Fruit fly (Drosophila melanogaster) whole organism, embryonic: ENCODE results near the gene galla-2.

Experiments used
- B-H2 ChIP-seq: fragments of 200-800 bp; sonication (Bioruptor generic); optimal IDR thresholded peaks from 2 replicates; lab custom pipeline; 2018; ENCODE audit warnings: missing biosample characterization, mild to moderate bottlenecking, missing genetic modification characterization
- CG11696 ChIP-seq: fragments of 200-800 bp; sonication (Bioruptor generic); IDR thresholded peaks from 2 replicates; pipeline ENCODE4 v1.3.6; 2022; ENCODE audit warnings: missing biosample characterization, missing genetic modification characterization
- CG12744 ChIP-seq: fragments of 200-800 bp; sonication (Bioruptor generic); optimal IDR thresholded peaks from 2 replicates; lab custom pipeline; 2016; ENCODE audit warnings: missing biosample characterization, missing genetic modification characterization
- CG14667 ChIP-seq: fragments of 200-800 bp; sonication (Bioruptor generic); IDR thresholded peaks from 2 replicates; pipeline ENCODE4 v1.3.6; 2022; ENCODE audit warnings: missing biosample characterization, missing genetic modification characterization
- CG15479 ChIP-seq: fragments of 200-800 bp; sonication (Bioruptor generic); optimal IDR thresholded peaks from 3 replicates; lab custom pipeline; 2019; ENCODE audit warnings: missing biosample characterization, mild to moderate bottlenecking, missing genetic modification characterization, moderate library complexity
- CG17385 ChIP-seq: fragments of 200-800 bp; sonication (Bioruptor generic); optimal IDR thresholded peaks from 3 replicates; lab custom pipeline; 2018; ENCODE audit warnings: missing biosample characterization, mild to moderate bottlenecking, missing genetic modification characterization
- CG18011 ChIP-seq: fragments of 200-800 bp; sonication (Bioruptor generic); optimal IDR thresholded peaks from 2 replicates; lab custom pipeline; 2017; ENCODE audit warnings: missing biosample characterization, missing genetic modification characterization, mild to moderate bottlenecking, moderate library complexity, missing genotype
- CG31224 ChIP-seq: fragments of 200-800 bp; sonication (Bioruptor generic); IDR thresholded peaks from 2 replicates; pipeline ENCODE4 v1.3.6; 2022; ENCODE audit warnings: missing biosample characterization, missing genetic modification characterization
- CG32772 ChIP-seq: fragments of 200-800 bp; sonication (Bioruptor generic); IDR thresholded peaks from 2 replicates; pipeline ENCODE4 v1.3.6; 2022; ENCODE audit warnings: missing biosample characterization, missing genetic modification characterization
- CG42726 ChIP-seq: fragments of 200-800 bp; sonication (Bioruptor generic); IDR thresholded peaks from 2 replicates; pipeline ENCODE4 v1.3.6; 2022; ENCODE audit warnings: missing biosample characterization, missing genetic modification characterization; ENCODE audit not compliant: partially characterized antibody
- CG7271 ChIP-seq: fragments of 200-800 bp; sonication (Bioruptor generic); optimal IDR thresholded peaks from 2 replicates; lab custom pipeline; 2018; ENCODE audit warnings: missing biosample characterization, mild to moderate bottlenecking, missing genetic modification characterization, moderate library complexity
- CG7786 ChIP-seq: fragments of 200-800 bp; sonication (Bioruptor generic); optimal IDR thresholded peaks from 2 replicates; lab custom pipeline; 2016; ENCODE audit warnings: missing biosample characterization, missing genetic modification characterization
- CG8290 ChIP-seq, 3 experiments: fragments of 200-800 bp; sonication (Bioruptor generic); optimal IDR thresholded peaks; 2 replicates each; lab custom pipeline; 2016 to 2019; ENCODE audit warnings: missing biosample characterization in 3 of 3, missing genetic modification characterization in 3 of 3, mild to moderate bottlenecking in 2 of 3, moderate library complexity in 1 of 3
- CG9876 ChIP-seq: fragments of 200-800 bp; sonication (Bioruptor generic); optimal IDR thresholded peaks from 2 replicates; lab custom pipeline; 2016; ENCODE audit warnings: missing biosample characterization, missing genetic modification characterization
- Dek ChIP-seq: fragments of 200-800 bp; sonication (Bioruptor generic); optimal IDR thresholded peaks from 3 replicates; lab custom pipeline; 2019; ENCODE audit warnings: missing biosample characterization, mild to moderate bottlenecking, missing genetic modification characterization, moderate library complexity
- Dip2 ChIP-seq: fragments of 200-800 bp; sonication (Bioruptor generic); IDR thresholded peaks from 2 replicates; pipeline ENCODE4 v1.3.6; 2022; ENCODE audit warnings: missing biosample characterization, missing genetic modification characterization
- Dip3 ChIP-seq: fragments of 200-800 bp; sonication (Bioruptor generic); optimal IDR thresholded peaks from 3 replicates; lab custom pipeline; 2016; ENCODE audit warnings: missing biosample characterization, missing genetic modification characterization
- Fer1 ChIP-seq: fragments of 200-800 bp; sonication (Bioruptor generic); optimal IDR thresholded peaks from 2 replicates; lab custom pipeline; 2017; ENCODE audit warnings: missing biosample characterization, mild to moderate bottlenecking, missing genetic modification characterization
- HHEX ChIP-seq: fragments of 200-800 bp; sonication (Bioruptor generic); optimal IDR thresholded peaks from 3 replicates; lab custom pipeline; 2017; ENCODE audit warnings: missing biosample characterization, mild to moderate bottlenecking, missing genetic modification characterization, missing genetic modification reagents
- Lpt ChIP-seq: fragments of >200 bp; optimal IDR thresholded peaks from 2 replicates; lab custom pipeline; 2018; ENCODE audit warnings: missing biosample characterization, missing genetic modification characterization
- Max ChIP-seq: fragments of 200-800 bp; sonication (Bioruptor generic); optimal IDR thresholded peaks from 2 replicates; lab custom pipeline; 2016; ENCODE audit warnings: missing biosample characterization, mild to moderate bottlenecking, missing genetic modification characterization
- Rfx ChIP-seq: fragments of 200-800 bp; sonication (Bioruptor generic); IDR thresholded peaks from 2 replicates; pipeline ENCODE4 v1.3.6; 2022; ENCODE audit warnings: missing biosample characterization, missing genetic modification characterization
- Side ChIP-seq: fragments of 200-800 bp; sonication (Bioruptor generic); optimal IDR thresholded peaks from 2 replicates; lab custom pipeline; 2016; ENCODE audit warnings: missing biosample characterization, missing genetic modification characterization
- Ssrp ChIP-seq: fragments of 200-800 bp; sonication (Bioruptor generic); optimal IDR thresholded peaks from 2 replicates; lab custom pipeline; 2018; ENCODE audit warnings: missing biosample characterization, mild to moderate bottlenecking, missing genetic modification characterization, moderate library complexity
- abd-A ChIP-seq: fragments of 200-800 bp; sonication (Bioruptor generic); optimal IDR thresholded peaks from 3 replicates; lab custom pipeline; 2019; ENCODE audit warnings: missing biosample characterization, mild to moderate bottlenecking, missing genetic modification characterization, moderate library complexity
- ash1 ChIP-seq: fragments of 200-800 bp; sonication (Bioruptor generic); optimal IDR thresholded peaks from 2 replicates; lab custom pipeline; 2018; ENCODE audit warnings: missing biosample characterization, mild to moderate bottlenecking, missing genetic modification characterization
- bowl ChIP-seq: fragments of 200-800 bp; sonication (Bioruptor generic); IDR thresholded peaks from 2 replicates; pipeline ENCODE4 v1.3.6; 2022; ENCODE audit warnings: missing biosample characterization, missing genetic modification characterization
- btn ChIP-seq: fragments of 200-800 bp; sonication (Bioruptor generic); optimal IDR thresholded peaks from 2 replicates; lab custom pipeline; 2016; ENCODE audit warnings: missing biosample characterization, missing genetic modification characterization
- cad ChIP-seq: fragments of >200 bp; optimal IDR thresholded peaks from 2 replicates; lab custom pipeline; 2017; ENCODE audit warnings: missing biosample characterization, missing genetic modification characterization
- dysf ChIP-seq: fragments of 200-800 bp; sonication (Bioruptor generic); IDR thresholded peaks from 3 replicates; pipeline ENCODE4 v1.3.6; 2022; ENCODE audit warnings: missing biosample characterization, missing genetic modification characterization
- ewg ChIP-seq: fragments of 200-800 bp; sonication (Bioruptor generic); optimal IDR thresholded peaks from 3 replicates; lab custom pipeline; 2017; ENCODE audit warnings: mild to moderate bottlenecking, missing biosample characterization, missing genetic modification reagents, missing genetic modification characterization
- fd3F ChIP-seq: fragments of 200-800 bp; sonication (Bioruptor generic); optimal IDR thresholded peaks from 2 replicates; lab custom pipeline; 2018; ENCODE audit warnings: missing biosample characterization, mild to moderate bottlenecking, missing genetic modification characterization, moderate library complexity
- grn ChIP-seq: fragments of 200-800 bp; sonication (Bioruptor generic); optimal IDR thresholded peaks from 3 replicates; lab custom pipeline; 2017; ENCODE audit warnings: missing biosample characterization, missing genetic modification characterization
- jigr1 ChIP-seq: fragments of 200-800 bp; sonication (Bioruptor generic); IDR thresholded peaks from 3 replicates; pipeline ENCODE4 v1.3.6; 2022; ENCODE audit warnings: missing biosample characterization, missing genetic modification characterization
- lab ChIP-seq: fragments of 200-800 bp; sonication (Bioruptor generic); optimal IDR thresholded peaks from 3 replicates; lab custom pipeline; 2017; ENCODE audit warnings: missing biosample characterization, missing genetic modification characterization, mild to moderate bottlenecking, moderate library complexity, missing genetic modification reagents
- lmd ChIP-seq: fragments of 200-800 bp; sonication (Bioruptor generic); IDR thresholded peaks from 2 replicates; pipeline ENCODE4 v1.3.6; 2022; ENCODE audit warnings: missing biosample characterization, missing genetic modification characterization
- mam ChIP-seq: fragments of 200-800 bp; sonication (Bioruptor generic); optimal IDR thresholded peaks from 3 replicates; lab custom pipeline; 2016; ENCODE audit warnings: missing biosample characterization, missing genetic modification characterization
- nom ChIP-seq: fragments of 200-800 bp; sonication (Bioruptor generic); optimal IDR thresholded peaks from 2 replicates; lab custom pipeline; 2017; ENCODE audit warnings: missing biosample characterization, missing genetic modification characterization, mild to moderate bottlenecking, moderate library complexity, missing genetic modification reagents
- oc ChIP-seq: fragments of 200-800 bp; sonication (Bioruptor generic); optimal IDR thresholded peaks from 2 replicates; lab custom pipeline; 2018; ENCODE audit warnings: missing biosample characterization, mild to moderate bottlenecking, missing genetic modification characterization, moderate library complexity
- odd ChIP-seq: fragments of 200-800 bp; sonication (Bioruptor generic); optimal IDR thresholded peaks from 2 replicates; lab custom pipeline; 2017; ENCODE audit warnings: missing biosample characterization, mild to moderate bottlenecking, missing genetic modification characterization
- phol ChIP-seq: fragments of 200-800 bp; sonication (Bioruptor generic); optimal IDR thresholded peaks from 3 replicates; lab custom pipeline; 2018; ENCODE audit warnings: missing biosample characterization, mild to moderate bottlenecking, missing genetic modification characterization, moderate library complexity
- pzg ChIP-seq: fragments of 200-800 bp; sonication (Bioruptor generic); optimal IDR thresholded peaks from 3 replicates; lab custom pipeline; 2018; ENCODE audit warnings: missing biosample characterization, mild to moderate bottlenecking, missing genetic modification characterization, moderate library complexity
- rib ChIP-seq: fragments of 200-800 bp; sonication (Bioruptor generic); IDR thresholded peaks from 2 replicates; pipeline ENCODE4 v1.3.6; 2022; ENCODE audit warnings: missing biosample characterization, missing genetic modification characterization
- ro ChIP-seq: fragments of 200-800 bp; sonication (Bioruptor generic); IDR thresholded peaks from 2 replicates; pipeline ENCODE4 v1.3.6; 2022; ENCODE audit warnings: missing biosample characterization, missing genetic modification characterization
- sd ChIP-seq: fragments of 200-800 bp; sonication (Bioruptor generic); optimal IDR thresholded peaks from 3 replicates; lab custom pipeline; 2018; ENCODE audit warnings: missing biosample characterization, mild to moderate bottlenecking, missing genetic modification characterization, moderate library complexity
- sim ChIP-seq: fragments of 200-800 bp; sonication (Bioruptor generic); IDR thresholded peaks from 2 replicates; pipeline ENCODE4 v1.3.6; 2022; ENCODE audit warnings: missing biosample characterization, missing genetic modification characterization
- slbo ChIP-seq: fragments of 200-800 bp; sonication (Bioruptor generic); IDR thresholded peaks from 2 replicates; pipeline ENCODE4 v1.3.6; 2022; ENCODE audit warnings: missing biosample characterization, missing genetic modification characterization
- trem ChIP-seq: fragments of 200-800 bp; optimal IDR thresholded peaks from 3 replicates; lab custom pipeline; 2019; ENCODE audit warnings: missing biosample characterization, mild to moderate bottlenecking, missing genetic modification characterization, moderate library complexity
- trh ChIP-seq: fragments of 200-800 bp; sonication (Bioruptor generic); optimal IDR thresholded peaks from 2 replicates; lab custom pipeline; 2016; ENCODE audit warnings: missing biosample characterization, missing genetic modification characterization
- zf30C ChIP-seq: fragments of 200-800 bp; sonication (Bioruptor generic); optimal IDR thresholded peaks from 3 replicates; lab custom pipeline; 2018; ENCODE audit warnings: missing biosample characterization, mild to moderate bottlenecking, missing genetic modification characterization

Gene galla-2

DNA sequence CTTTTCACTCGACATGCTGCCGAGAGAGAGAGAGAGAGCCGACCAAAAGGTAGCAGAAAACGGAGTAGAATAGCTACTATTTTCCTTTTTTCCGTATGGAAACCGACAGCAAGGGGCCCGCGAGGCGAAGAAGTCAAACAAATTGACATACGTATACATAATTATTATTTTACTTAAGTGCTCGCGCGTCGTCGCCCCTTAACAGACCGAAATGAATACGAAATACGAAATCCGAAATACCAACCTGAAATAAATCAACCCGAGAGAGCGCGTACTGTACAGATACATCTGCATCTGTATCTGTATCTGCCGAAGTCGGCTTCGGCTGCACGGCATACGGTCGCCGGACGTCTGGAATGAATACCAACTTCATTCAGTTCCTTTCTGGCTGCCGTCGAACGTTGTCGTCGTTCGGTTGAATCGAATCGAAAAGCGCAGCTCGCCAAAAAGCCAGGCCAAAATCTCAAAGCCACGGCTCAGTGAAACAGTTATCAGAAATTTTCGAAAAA is 25.1 kb upstream of the galla-2 start (continued):
- TF ChIP-seq fd3F (GFP tag; lab: Kevin White, UChicago), result peak; percentile 2
- TF ChIP-seq Dip2 (GFP tag; lab: Robert Waterston, UW), result no peak
- TF ChIP-seq oc, result peak; percentile 68
- TF ChIP-seq ro, result no peak
- no peak for TF ChIP-seq grn (GFP tag; lab: Kevin White, UChicago)
- TF ChIP-seq odd (GFP tag; lab: Kevin White, UChicago), result peak; percentile 32
- peak; percentile 76 for TF ChIP-seq ash1
- TF ChIP-seq bowl (GFP tag; lab: Robert Waterston, UW), result no peak
- no peak for TF ChIP-seq CG7271 (tag; lab: Kevin White, UChicago)
- TF ChIP-seq btn (GFP tag; lab: Kevin White, UChicago), result peak; percentile 30
- peak; percentile 46 for TF ChIP-seq Dip3 (GFP tag; lab: Kevin White, UChicago)
- no peak; the same call in 1 of the 2 replicates for TF ChIP-seq sim (GFP tag; lab: Robert Waterston, UW)
- TF ChIP-seq pzg (GFP tag; lab: Kevin White, UChicago), result no peak
- TF ChIP-seq CG12744 (GFP tag; lab: Kevin White, UChicago), result peak; percentile 8
- TF ChIP-seq nom (GFP tag; lab: Kevin White, UChicago), result peak; percentile 63
- peak; percentile 21 for TF ChIP-seq HHEX (GFP tag; lab: Kevin White, UChicago)
- peak; percentile 11 for TF ChIP-seq Max (GFP tag; lab: Kevin White, UChicago)
- peak; percentile 97 for TF ChIP-seq sd (tag; lab: Kevin White, UChicago)
- peak; percentile 56 for TF ChIP-seq CG17385 (GFP tag; lab: Kevin White, UChicago)
- TF ChIP-seq Fer1 (GFP tag; lab: Kevin White, UChicago), result peak; percentile 51
- peak; percentile 79 for TF ChIP-seq rib
- TF ChIP-seq zf30C (GFP tag; lab: Kevin White, UChicago), result peak; percentile 7
- no peak for TF ChIP-seq trh
- peak; percentile 73 for TF ChIP-seq lab (GFP tag; lab: Kevin White, UChicago)
- TF ChIP-seq lmd (GFP tag; lab: Robert Waterston, UW), result no peak
- peak; percentile 41; the same call in 1 of the 3 replicates for TF ChIP-seq dysf (GFP tag; lab: Robert Waterston, UW)
- no peak for TF ChIP-seq jigr1 (GFP tag; lab: Robert Waterston, UW)
- peak; percentile 4 for TF ChIP-seq trem
- peak; percentile 100 for TF ChIP-seq abd-A (tag; lab: Kevin White, UChicago)
- TF ChIP-seq Rfx (GFP tag; lab: Robert Waterston, UW), result peak; percentile 63; the same call in 1 of the 2 replicates
- peak; percentile 17 for TF ChIP-seq CG9876 (GFP tag; lab: Kevin White, UChicago)
- TF ChIP-seq mam (GFP tag; lab: Kevin White, UChicago), result peak; percentile 2
- TF ChIP-seq CG7786, result no peak
- 0 out of 2 replicates have a peak, but pooled peaks have one; percentile 46 for TF ChIP-seq CG11696 (GFP tag; lab: Robert Waterston, UW)
- TF ChIP-seq CG15479 (GFP tag; lab: Kevin White, UChicago), result peak; percentile 16
- TF ChIP-seq CG32772 (GFP tag; lab: Robert Waterston, UW), result 0 out of 2 replicates have a peak, but pooled peaks have one; percentile 14
- no peak for TF ChIP-seq CG18011 (GFP tag; lab: Kevin White, UChicago)
- TF ChIP-seq Ssrp (tag; lab: Kevin White, UChicago), result no peak
- TF ChIP-seq B-H2 (GFP tag; lab: Kevin White, UChicago), result peak; percentile 64
- no peak for TF ChIP-seq phol
- TF ChIP-seq Lpt (GFP tag; lab: Kevin White, UChicago), result no peak
- peak; percentile 53; the same call in 1 of the 2 replicates for TF ChIP-seq slbo (GFP tag; lab: Robert Waterston, UW)
- peak; percentile 37 for TF ChIP-seq Dek (tag; lab: Kevin White, UChicago)
- peak; percentile 86 for TF ChIP-seq CG42726 (GFP tag; lab: Robert Waterston, UW)
- TF ChIP-seq CG31224 (GFP tag; lab: Robert Waterston, UW), result no peak
- TF ChIP-seq Side (GFP tag; lab: Kevin White, UChicago), result peak; percentile 44
- no peak for TF ChIP-seq CG8290 (GFP tag; optimal IDR thresholded peaks at IDR 0.05; lab: Kevin White, UChicago)
- peak; percentile 19 to 84 for TF ChIP-seq CG8290 (tag; optimal IDR thresholded peaks at IDR 0.05; lab: Kevin White, UChicago)
- peak; percentile 58 for TF ChIP-seq cad (GFP tag; lab: Kevin White, UChicago)
- TF ChIP-seq ewg, result no peak
- TF ChIP-seq CG14667 (GFP tag; lab: Robert Waterston, UW), result no peak
